Fruit fly (Drosophila melanogaster) whole organism, pupa: ENCODE results near the gene CG12520.

Experiments used
- CG12605 ChIP-seq: fragments of 200-800 bp; sonication (Bioruptor generic); IDR thresholded peaks from 2 replicates; pipeline ENCODE4 v1.3.6; 2022; ENCODE audit warnings: missing biosample characterization, missing genetic modification characterization
- CG13204 ChIP-seq: fragments of 200-800 bp; sonication (Bioruptor generic); optimal IDR thresholded peaks from 2 replicates; lab custom pipeline; 2018; ENCODE audit warnings: missing biosample characterization, mild to moderate bottlenecking, missing genetic modification characterization, moderate library complexity
- D1 ChIP-seq: fragments of 200-800 bp; sonication (Bioruptor generic); optimal IDR thresholded peaks from 2 replicates; lab custom pipeline; 2018; ENCODE audit warnings: missing biosample characterization, mild to moderate bottlenecking, missing genetic modification characterization, moderate library complexity

DNA sequence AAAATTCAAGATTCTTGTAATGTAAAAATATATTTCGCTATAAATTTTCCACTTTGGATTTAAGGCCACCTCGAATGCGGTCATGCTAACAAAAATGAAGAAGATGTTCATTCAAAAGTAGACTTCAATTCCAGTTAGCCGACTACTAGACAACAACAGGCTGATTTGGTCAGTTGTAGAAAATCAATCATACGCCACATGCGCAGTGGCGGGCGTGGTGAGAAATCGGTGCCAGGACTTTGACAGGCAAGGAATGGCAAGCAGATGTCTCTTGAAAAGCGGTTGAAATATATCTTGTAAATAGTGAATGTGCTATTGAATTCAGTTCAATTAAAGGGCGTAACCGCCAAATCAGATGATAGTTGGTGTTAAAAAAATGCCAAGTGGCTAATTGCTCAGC is 49.1 kb downstream of the CG12520 start, which contains the start of gene Ent3:
- TF ChIP-seq D1 (tag; lab: Kevin White, UChicago) = no peak
- TF ChIP-seq CG12605 (GFP tag; lab: Robert Waterston, UW) = no peak
- TF ChIP-seq CG13204 (GFP tag; lab: Kevin White, UChicago) = no peak
